Worm (Caenorhabditis elegans): ENCODE measurements around the gene asp-5.

asp-5 gene

ce11 chrV:8302522-8302921 is 30.3 kb downstream of the asp-5 start, which contains the start of gene sel-9 (continued):
- TF ChIP-seq nhr-23 (tag; optimal IDR thresholded peaks at IDR 0.05) = no peak
- peak in 1 of 2 experiments; percentile 73 for TF ChIP-seq lsy-2 (tag; optimal IDR thresholded peaks at IDR 0.05)
- TF ChIP-seq fos-1 (tag; optimal IDR thresholded peaks at IDR 0.05) = peak; percentile 17
- no peak for TF ChIP-seq ceh-82 (tag; optimal IDR thresholded peaks at IDR 0.05)
- TF ChIP-seq ceh-16 (tag; optimal IDR thresholded peaks at IDR 0.05) = no peak
- TF ChIP-seq sma-3 (GFP tag; optimal IDR thresholded peaks at IDR 0.05) = peak; percentile 24
- no peak for TF ChIP-seq sem-4 (tag; optimal IDR thresholded peaks at IDR 0.05)
- TF ChIP-seq nhr-25 (tag; optimal IDR thresholded peaks at IDR 0.05) = no peak
- peak; percentile 79 for TF ChIP-seq unc-55 (GFP tag; optimal IDR thresholded peaks at IDR 0.05)
- no peak for TF ChIP-seq lin-11 (tag; optimal IDR thresholded peaks at IDR 0.05)
- no peak for TF ChIP-seq unc-62 (GFP tag; optimal IDR thresholded peaks at IDR 0.05)
- no peak for TF ChIP-seq mdl-1 (tag; optimal IDR thresholded peaks at IDR 0.05)
- no peak for TF ChIP-seq Y55F3AM.14 (GFP tag; optimal IDR thresholded peaks at IDR 0.05)
- TF ChIP-seq sma-9 (GFP tag; optimal IDR thresholded peaks at IDR 0.05) = peak; percentile 50
- no peak for TF ChIP-seq sma-9 (tag; optimal IDR thresholded peaks at IDR 0.05)
- no peak for TF ChIP-seq nhr-77 (tag; optimal IDR thresholded peaks at IDR 0.05)
- TF ChIP-seq blmp-1 (tag; optimal IDR thresholded peaks at IDR 0.05; ENCODE audit: insufficient read depth) = peak; percentile 6
- TF ChIP-seq R02D3.7 (tag; optimal IDR thresholded peaks at IDR 0.05) = no peak

- TF ChIP-seq lsy-2 (tag; optimal IDR thresholded peaks at IDR 0.05) (no peak), sma-3 (GFP tag; optimal IDR thresholded peaks at IDR 0.05) (no peak), ztf-11 (tag; optimal IDR thresholded peaks at IDR 0.05) (no peak), nhr-237 (tag; optimal IDR thresholded peaks at IDR 0.05) (no peak)
Observed at ce11 chrV:8304461-8305195, 32.4 kb downstream of the asp-5 start, which contains the start of gene W02D7.11. W02D7.11 (minus strand) TSS chrV:8304511.

- no peak for TF ChIP-seq unc-39 (tag; optimal IDR thresholded peaks at IDR 0.05)
- peak; percentile 27 for TF ChIP-seq gmeb-1 (tag; optimal IDR thresholded peaks at IDR 0.05)
- TF ChIP-seq nhr-23 (tag; optimal IDR thresholded peaks at IDR 0.05) = no peak
- TF ChIP-seq crh-2 (tag; optimal IDR thresholded peaks at IDR 0.05) = peak; percentile 16
Observed at ce11 chrV:8305940-8306339, 33.8 kb downstream of the asp-5 start.

ce11 chrV:8306366-8306765 is 34.2 kb downstream of the asp-5 start, which contains the start of gene W02D7.8:
W02D7.8 (minus strand) TSS chrV:8306466.
- TF ChIP-seq ztf-4 (tag; optimal IDR thresholded peaks at IDR 0.05) (no peak), gmeb-1 (tag; optimal IDR thresholded peaks at IDR 0.05) (no peak), sma-3 (GFP tag; optimal IDR thresholded peaks at IDR 0.05) (no peak)

- no peak for TF ChIP-seq nhr-23 (tag; optimal IDR thresholded peaks at IDR 0.05)
- peak; percentile 60 for TF ChIP-seq fos-1 (tag; optimal IDR thresholded peaks at IDR 0.05)
- TF ChIP-seq crh-2 (tag; optimal IDR thresholded peaks at IDR 0.05) = peak; percentile 37
- no peak for TF ChIP-seq elt-3 (tag; optimal IDR thresholded peaks at IDR 0.05)
Observed at ce11 chrV:8307013-8307412, 34.8 kb downstream of the asp-5 start.

ce11 chrV:8307681-8308080 is 35.5 kb downstream of the asp-5 start, which contains the start of gene clec-218:
clec-218 (plus strand) TSS chrV:8307942.
- peak; percentile 19 for TF ChIP-seq fos-1 (tag; optimal IDR thresholded peaks at IDR 0.05)
- TF ChIP-seq snpc-4 (tag; optimal IDR thresholded peaks at IDR 0.05) = no peak
- peak; percentile 68 for TF ChIP-seq sma-9 (GFP tag; optimal IDR thresholded peaks at IDR 0.05)
- no peak for TF ChIP-seq sma-9 (tag; optimal IDR thresholded peaks at IDR 0.05)
- no peak for TF ChIP-seq R02D3.7 (tag; optimal IDR thresholded peaks at IDR 0.05)

ce11 chrV:8311210-8311609 is 39.0 kb downstream of the asp-5 start, which contains the start of gene W02D7.12:
W02D7.12 (plus strand) TSS chrV:8311510.
- TF ChIP-seq mdl-1 (tag; optimal IDR thresholded peaks at IDR 0.05) = no peak
- TF ChIP-seq unc-62 (GFP tag; optimal IDR thresholded peaks at IDR 0.05) = no peak
- TF ChIP-seq skn-1 (tag; optimal IDR thresholded peaks at IDR 0.05) = no peak
- no peak for TF ChIP-seq lin-11 (tag; optimal IDR thresholded peaks at IDR 0.05)
- TF ChIP-seq ztf-4 (tag; optimal IDR thresholded peaks at IDR 0.05) = no peak
- TF ChIP-seq C34F6.9 (tag; optimal IDR thresholded peaks at IDR 0.05) = no peak
- TF ChIP-seq blmp-1 (tag; optimal IDR thresholded peaks at IDR 0.05; ENCODE audit: insufficient read depth) = no peak
- TF ChIP-seq dmd-4 (tag; optimal IDR thresholded peaks at IDR 0.05) = no peak
- TF ChIP-seq sma-9 (GFP tag; optimal IDR thresholded peaks at IDR 0.05) = no peak
- TF ChIP-seq sma-9 (tag; optimal IDR thresholded peaks at IDR 0.05) = no peak
- no peak for TF ChIP-seq ztf-11 (tag; optimal IDR thresholded peaks at IDR 0.05)
- TF ChIP-seq alr-1 (tag; optimal IDR thresholded peaks at IDR 0.05) = no peak
- no peak for TF ChIP-seq sem-4 (tag; optimal IDR thresholded peaks at IDR 0.05)

All from whole organism, L2 larva.